Fruit fly (Drosophila melanogaster) whole organism, embryonic: ENCODE data around the gene CG1896.

ENCODE experiments used
- Asciz ChIP-seq: fragments of 200-800 bp; sonication (Bioruptor generic); optimal IDR thresholded peaks from 2 replicates; lab custom pipeline; 2017; ENCODE audit warnings: missing biosample characterization, mild to moderate bottlenecking, missing genetic modification characterization, missing genetic modification reagents
- Bgb ChIP-seq: fragments of 200-800 bp; sonication (Bioruptor generic); IDR thresholded peaks from 2 replicates; pipeline ENCODE4 v1.3.6; 2022; ENCODE audit warnings: missing biosample characterization, missing genetic modification characterization; ENCODE audit not compliant: partially characterized antibody
- CG1024 ChIP-seq: fragments of 200-800 bp; sonication (Bioruptor generic); IDR thresholded peaks from 2 replicates; pipeline ENCODE4 v1.3.6; 2022; ENCODE audit warnings: missing biosample characterization, missing genetic modification characterization
- CG11247 ChIP-seq: fragments of 200-800 bp; sonication (Bioruptor generic); IDR thresholded peaks from 2 replicates; pipeline ENCODE4 v1.3.6; 2022; ENCODE audit warnings: missing biosample characterization, missing genetic modification characterization
- CG1792 ChIP-seq: fragments of 200-800 bp; sonication (Bioruptor generic); optimal IDR thresholded peaks from 2 replicates; lab custom pipeline; 2016; ENCODE audit warnings: missing biosample characterization, missing genetic modification characterization
- CG18262 ChIP-seq: fragments of 200-800 bp; optimal IDR thresholded peaks from 3 replicates; lab custom pipeline; 2019; ENCODE audit warnings: missing biosample characterization, mild to moderate bottlenecking, missing genetic modification characterization, moderate library complexity
- CG1832 ChIP-seq: fragments of 200-800 bp; sonication (Bioruptor generic); optimal IDR thresholded peaks from 2 replicates; lab custom pipeline; 2017; ENCODE audit warnings: missing biosample characterization, mild to moderate bottlenecking, missing genetic modification characterization, inconsistent platforms
- CG32772 ChIP-seq: fragments of 200-800 bp; sonication (Bioruptor generic); IDR thresholded peaks from 2 replicates; pipeline ENCODE4 v1.3.6; 2022; ENCODE audit warnings: missing biosample characterization, missing genetic modification characterization
- CG34376 ChIP-seq: fragments of 200-800 bp; sonication (Bioruptor generic); optimal IDR thresholded peaks from 2 replicates; lab custom pipeline; 2018; ENCODE audit warnings: missing biosample characterization, mild to moderate bottlenecking, missing genetic modification characterization
- CG6254 ChIP-seq: fragments of 200-800 bp; sonication (Bioruptor generic); optimal IDR thresholded peaks from 3 replicates; lab custom pipeline; 2017; ENCODE audit warnings: mild to moderate bottlenecking, missing biosample characterization, missing genetic modification reagents, missing genetic modification characterization
- CG6654 ChIP-seq: fragments of 200-800 bp; sonication (Bioruptor generic); optimal IDR thresholded peaks from 2 replicates; lab custom pipeline; 2017; ENCODE audit warnings: missing biosample characterization, mild to moderate bottlenecking, missing genetic modification characterization
- CG9817 ChIP-seq: fragments of 200-800 bp; sonication (Bioruptor generic); optimal IDR thresholded peaks from 2 replicates; lab custom pipeline; 2018; ENCODE audit warnings: missing biosample characterization, mild to moderate bottlenecking, missing genetic modification characterization, moderate library complexity
- CoRest ChIP-seq: fragments of 200-800 bp; sonication (Bioruptor generic); optimal IDR thresholded peaks from 3 replicates; lab custom pipeline; 2018; ENCODE audit warnings: missing biosample characterization, mild to moderate bottlenecking, missing genetic modification characterization, moderate library complexity
- Dad ChIP-seq: fragments of 200-800 bp; sonication (Bioruptor generic); optimal IDR thresholded peaks from 3 replicates; lab custom pipeline; 2016; ENCODE audit warnings: missing biosample characterization, missing genetic modification characterization
- Deaf1 ChIP-seq: fragments of 200-800 bp; optimal IDR thresholded peaks from 3 replicates; lab custom pipeline; 2019; ENCODE audit warnings: missing biosample characterization, mild to moderate bottlenecking, missing genetic modification characterization, moderate library complexity
- Drgx ChIP-seq: fragments of 200-800 bp; sonication (Bioruptor generic); IDR thresholded peaks from 2 replicates; pipeline ENCODE4 v1.3.6; 2022; ENCODE audit warnings: missing biosample characterization, missing genetic modification characterization
- Ets65A ChIP-seq: fragments of 200-800 bp; sonication (Bioruptor generic); peaks from one replicate; lab custom pipeline; 2016; ENCODE audit warnings: missing biosample characterization, missing genetic modification characterization
- Mad ChIP-seq: fragments of 200-800 bp; sonication (Bioruptor generic); optimal IDR thresholded peaks from 2 replicates; lab custom pipeline; 2016; ENCODE audit warnings: missing biosample characterization, missing genetic modification characterization
- Med ChIP-seq: fragments of 200-800 bp; sonication (Bioruptor generic); peaks from one replicate; lab custom pipeline; 2016; ENCODE audit warnings: missing biosample characterization, missing genetic modification characterization, mild to moderate bottlenecking, inconsistent platforms, moderate library complexity
- PHDP ChIP-seq: fragments of 200-800 bp; sonication (Bioruptor generic); optimal IDR thresholded peaks from 3 replicates; lab custom pipeline; 2018; ENCODE audit warnings: missing biosample characterization, mild to moderate bottlenecking, missing genetic modification characterization, moderate library complexity
- Poxn ChIP-seq: fragments of 200-800 bp; sonication (Bioruptor generic); IDR thresholded peaks from 2 replicates; pipeline ENCODE4 v1.3.6; 2022; ENCODE audit warnings: missing biosample characterization, missing genetic modification characterization
- Ptx1 ChIP-seq: fragments of 200-800 bp; sonication (Bioruptor generic); IDR thresholded peaks from 2 replicates; pipeline ENCODE4 v1.3.6; 2022; ENCODE audit warnings: missing biosample characterization, missing genetic modification characterization
- Taf1 ChIP-seq: fragments of 200-800 bp; sonication (Bioruptor generic); IDR thresholded peaks from 2 replicates; pipeline ENCODE4 v1.3.6; 2022; ENCODE audit warnings: missing biosample characterization, missing genetic modification characterization
- Xbp1 ChIP-seq: fragments of 200-800 bp; sonication (Bioruptor generic); optimal IDR thresholded peaks from 3 replicates; lab custom pipeline; 2016; ENCODE audit warnings: missing biosample characterization, mild to moderate bottlenecking, missing genetic modification characterization
- bsh ChIP-seq, 2 experiments: fragments of 200-800 bp; sonication (Bioruptor generic); optimal IDR thresholded peaks; 2 replicates each; lab custom pipeline; 2017 to 2018; ENCODE audit warnings: mild to moderate bottlenecking in 2 of 2, missing biosample characterization in 2 of 2, missing genetic modification characterization in 2 of 2, moderate library complexity in 1 of 2
- dan ChIP-seq: fragments of 200-800 bp; sonication (Bioruptor generic); IDR thresholded peaks from 2 replicates; pipeline ENCODE4 v1.3.6; 2022; ENCODE audit warnings: missing biosample characterization, missing genetic modification characterization
- eyg ChIP-seq: fragments of 200-800 bp; sonication (Bioruptor generic); optimal IDR thresholded peaks from 3 replicates; lab custom pipeline; 2016; ENCODE audit warnings: missing biosample characterization, missing genetic modification characterization
- gcm2 ChIP-seq: fragments of 200-800 bp; sonication (Bioruptor generic); optimal IDR thresholded peaks from 2 replicates; lab custom pipeline; 2016; ENCODE audit warnings: missing biosample characterization, missing genetic modification characterization
- her ChIP-seq: fragments of 200-800 bp; sonication (Bioruptor generic); optimal IDR thresholded peaks from 2 replicates; lab custom pipeline; 2016; ENCODE audit warnings: missing biosample characterization, missing genetic modification characterization
- pan ChIP-seq, 4 experiments: fragments of >200 bp in 3 of 4; fragments of 200-800 bp in 1 of 4; sonication (Bioruptor generic) in 1 of 4; optimal IDR thresholded peaks in 3 of 4; IDR thresholded peaks in 1 of 4; 2 replicates each; pipeline versions ENCODE4 v1.3.6 to Lab custom; 2017 to 2022; ENCODE audit warnings: missing biosample characterization in 2 of 4, missing genetic modification characterization in 2 of 4, mixed read lengths in 1 of 4
- rib ChIP-seq: fragments of 200-800 bp; sonication (Bioruptor generic); IDR thresholded peaks from 2 replicates; pipeline ENCODE4 v1.3.6; 2022; ENCODE audit warnings: missing biosample characterization, missing genetic modification characterization
- ro ChIP-seq: fragments of 200-800 bp; sonication (Bioruptor generic); IDR thresholded peaks from 2 replicates; pipeline ENCODE4 v1.3.6; 2022; ENCODE audit warnings: missing biosample characterization, missing genetic modification characterization
- row ChIP-seq: fragments of 200-800 bp; sonication (Bioruptor generic); IDR thresholded peaks from 3 replicates; pipeline ENCODE4 v1.3.6; 2022; ENCODE audit warnings: missing biosample characterization, missing genetic modification characterization
- schlank ChIP-seq: fragments of 200-800 bp; sonication (Bioruptor generic); optimal IDR thresholded peaks from 2 replicates; lab custom pipeline; 2018; ENCODE audit warnings: missing biosample characterization, mild to moderate bottlenecking, missing genetic modification characterization
- scrt ChIP-seq: fragments of 200-800 bp; sonication (Bioruptor generic); optimal IDR thresholded peaks from 2 replicates; lab custom pipeline; 2018; ENCODE audit warnings: missing biosample characterization, mild to moderate bottlenecking, missing genetic modification characterization, moderate library complexity
- sens ChIP-seq: fragments of 200-800 bp; sonication (Bioruptor generic); peaks from one replicate; lab custom pipeline; 2016; ENCODE audit warnings: missing biosample characterization, missing genetic modification characterization
- sima ChIP-seq: fragments of 200-800 bp; sonication (Bioruptor generic); optimal IDR thresholded peaks from 2 replicates; lab custom pipeline; 2016; ENCODE audit warnings: missing biosample characterization, missing genetic modification characterization
- vnd ChIP-seq: fragments of 200-800 bp; sonication (Bioruptor generic); IDR thresholded peaks from 3 replicates; pipeline ENCODE4 v1.3.6; 2022; ENCODE audit warnings: missing biosample characterization, missing genetic modification characterization; ENCODE audit not compliant: partially characterized antibody
- vvl ChIP-seq: fragments of 200-800 bp; sonication (Bioruptor generic); IDR thresholded peaks from 2 replicates; pipeline ENCODE4 v1.3.6; 2022; ENCODE audit warnings: missing biosample characterization, missing genetic modification characterization
- zfh1 ChIP-seq: fragments of 200-800 bp; sonication (Bioruptor generic); IDR thresholded peaks from 3 replicates; pipeline ENCODE4 v1.3.6; 2022; ENCODE audit warnings: missing biosample characterization, missing genetic modification characterization

Gene CG1896

DNA sequence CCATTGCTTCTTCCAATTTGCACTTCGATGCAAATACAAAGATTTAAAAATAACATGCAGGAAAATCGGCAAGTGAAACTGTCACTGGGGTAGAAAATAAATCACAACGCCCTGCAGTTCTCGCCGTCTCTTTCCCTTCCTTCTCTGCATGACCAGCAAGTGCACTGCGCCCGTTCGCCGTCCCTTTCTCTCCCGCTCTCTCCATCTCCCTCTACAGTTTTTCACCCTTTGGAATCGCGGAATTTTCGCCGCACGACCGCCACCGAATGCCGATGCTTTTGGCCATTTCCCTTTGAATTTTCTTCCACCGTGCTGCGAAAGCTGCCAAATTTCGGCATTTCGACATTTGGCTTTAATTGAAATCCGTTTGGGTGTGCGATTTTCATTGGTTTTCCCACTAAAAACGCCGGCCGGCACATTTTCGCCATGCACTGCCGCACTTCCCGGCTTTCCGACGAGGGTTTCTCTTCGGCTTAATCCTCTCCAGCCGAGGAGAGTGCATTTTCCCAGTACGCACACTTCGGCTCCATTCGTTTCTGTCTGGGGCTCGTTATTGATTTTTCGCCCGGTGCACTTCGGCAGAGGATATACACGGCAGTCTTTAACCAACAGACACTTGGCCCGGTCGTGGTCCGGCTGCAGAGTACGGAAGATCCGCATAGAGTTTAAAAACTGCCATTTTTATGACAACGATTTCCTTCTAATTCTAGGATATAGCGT lies 4.9 kb upstream of the CG1896 start (continued):
- peak; percentile 1 for TF ChIP-seq sens (GFP tag; lab: Kevin White, UChicago)
- TF ChIP-seq Deaf1 (tag; lab: Kevin White, UChicago), result peak; percentile 93

DNA sequence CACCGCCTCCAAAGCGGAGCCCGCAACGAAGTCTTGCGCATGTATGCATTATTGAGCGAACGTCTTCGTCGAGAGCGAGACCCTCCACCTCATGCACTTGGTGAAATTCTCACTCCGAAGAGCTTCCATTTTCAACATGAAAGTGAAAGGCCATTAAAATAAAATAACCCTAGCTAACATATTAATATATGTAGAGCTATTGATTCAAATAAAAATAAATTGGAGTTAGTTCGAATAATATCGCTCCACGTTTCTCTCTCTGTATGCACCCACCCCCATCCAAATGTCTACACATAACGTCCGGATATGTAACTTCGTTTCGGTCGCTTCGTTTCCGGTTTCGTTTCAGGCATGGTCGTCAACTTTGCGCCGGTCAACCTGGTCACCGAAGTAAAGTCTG lies 2.8 kb upstream of the CG1896 start:
- TF ChIP-seq CG18262 (tag; lab: Kevin White, UChicago) (no peak), dan (no peak), eyg (GFP tag; lab: Kevin White, UChicago) (no peak), Asciz (GFP tag; lab: Kevin White, UChicago) (no peak), Poxn (no peak), Xbp1 (GFP tag; lab: Kevin White, UChicago) (no peak), gcm2 (GFP tag; lab: Kevin White, UChicago) (no peak), CG1832 (GFP tag; lab: Kevin White, UChicago) (no peak), schlank (tag; lab: Kevin White, UChicago) (no peak), CoRest (tag; lab: Kevin White, UChicago) (no peak), sens (GFP tag; lab: Kevin White, UChicago) (peak; percentile 6), Deaf1 (tag; lab: Kevin White, UChicago) (peak; percentile 21), row (GFP tag; lab: Robert Waterston, UW) (peak; percentile 20; the same call in 1 of the 3 replicates), Dad (GFP tag; lab: Kevin White, UChicago) (no peak), vnd (GFP tag; lab: Robert Waterston, UW) (no peak), CG11247 (GFP tag; lab: Robert Waterston, UW) (no peak), sima (no peak), Ets65A (GFP tag; lab: Kevin White, UChicago) (no peak), Mad (GFP tag; lab: Kevin White, UChicago) (no peak), CG6254 (GFP tag; lab: Kevin White, UChicago) (no peak), rib (GFP tag; lab: Robert Waterston, UW) (no peak), zfh1 (GFP tag; lab: Robert Waterston, UW) (0 out of 3 replicates have a peak, but pooled peaks have one; percentile 13), Drgx (GFP tag; lab: Robert Waterston, UW) (peak; percentile 34; the same call in 1 of the 2 replicates), ro (GFP tag; lab: Robert Waterston, UW) (no peak), PHDP (tag; lab: Kevin White, UChicago) (no peak), her (GFP tag; lab: Kevin White, UChicago) (no peak), CG9817 (tag; lab: Kevin White, UChicago) (no peak), CG34376 (GFP tag; lab: Kevin White, UChicago) (no peak), Ptx1 (GFP tag; lab: Robert Waterston, UW) (0 out of 2 replicates have a peak, but pooled peaks have one; percentile 11), Taf1 (GFP tag; lab: Robert Waterston, UW) (no peak), CG1792 (GFP tag; lab: Kevin White, UChicago) (no peak), Med (GFP tag; lab: Kevin White, UChicago) (peak; percentile 37), pan (optimal IDR thresholded peaks at IDR 0.05; lab: Kevin White, UChicago) (no peak), pan (GFP tag; optimal IDR thresholded peaks at IDR 0.05 in 1 of 2, IDR thresholded peaks at IDR 0.05 in 1 of 2) (peak in 1 of 2 experiments; percentile 19), CG32772 (peak; percentile 10; the same call in 1 of the 2 replicates), scrt (GFP tag; lab: Kevin White, UChicago) (no peak), CG6654 (GFP tag; lab: Kevin White, UChicago) (no peak), Bgb (GFP tag; lab: Robert Waterston, UW) (no peak), vvl (GFP tag; lab: Robert Waterston, UW) (peak; percentile 44; the same call in 1 of the 2 replicates), CG1024 (GFP tag; lab: Robert Waterston, UW) (no peak), bsh (GFP tag; optimal IDR thresholded peaks at IDR 0.05; lab: Kevin White, UChicago) (peak in 1 of 2 experiments; percentile 13)
